Worm (Caenorhabditis elegans): Measurements from ENCODE around the gene gcy-13.
A peak's percentile ranks its signal among the peaks of the same experiment; 100 is the strongest.

gcy-13 gene

DNA sequence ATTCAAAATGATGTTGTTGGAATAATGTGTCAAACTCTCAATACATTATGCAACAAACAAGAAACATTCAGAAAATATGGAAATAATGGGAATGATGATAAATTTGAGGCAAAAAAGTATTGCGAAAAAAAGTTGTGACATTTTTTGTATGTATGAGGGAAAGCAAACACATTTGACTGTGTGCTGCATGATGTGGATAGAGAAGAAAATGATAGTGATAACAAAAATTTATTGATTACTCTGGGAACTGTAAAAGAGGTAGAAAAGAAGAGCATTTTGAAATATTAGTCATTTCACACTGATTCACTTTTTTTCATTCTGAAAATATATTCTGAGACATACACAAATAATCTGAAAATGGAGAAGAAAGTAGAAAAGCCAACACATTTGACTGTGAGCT lies 21.5 kb downstream of the gcy-13 start:
- peak in 1 of 2 experiments; percentile 6 for TF ChIP-seq lin-35 (GFP tag; optimal IDR thresholded peaks at IDR 0.05)
- TF ChIP-seq tlp-1 (tag; optimal IDR thresholded peaks at IDR 0.05) = no peak
- TF ChIP-seq elt-2 (tag; optimal IDR thresholded peaks at IDR 0.05) = peak; percentile 26
- TF ChIP-seq fkh-10 (GFP tag; optimal IDR thresholded peaks at IDR 0.05) = no peak

DNA sequence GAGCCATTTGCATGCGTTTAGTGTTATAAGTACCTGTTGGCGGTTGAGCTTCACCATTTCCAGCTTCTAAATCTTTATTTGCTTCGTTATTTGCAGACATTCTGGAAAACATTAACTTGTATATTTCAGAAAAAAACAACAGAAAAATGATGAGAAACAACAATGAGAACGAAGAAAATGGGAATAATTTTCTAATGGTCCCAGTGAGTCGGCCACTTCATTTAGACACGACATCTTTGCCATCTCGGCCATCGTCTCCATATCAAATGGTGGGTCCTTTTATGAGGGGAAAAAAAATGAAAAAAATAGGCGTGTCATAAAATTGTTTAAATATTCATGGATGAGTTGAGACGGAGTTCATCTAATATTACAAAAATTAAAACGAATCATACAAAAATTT lies 23.5 kb downstream of the gcy-13 start, which contains the start of gene snb-2:
TSS of gene snb-2 (minus strand) at position 101 of the 400 bp plus-strand sequence.
- TF ChIP-seq F16B12.6 (tag; optimal IDR thresholded peaks at IDR 0.05) (no peak), mab-9 (GFP tag; IDR thresholded peaks at IDR 0.05) (no peak), aha-1 (tag; optimal IDR thresholded peaks at IDR 0.05) (no peak), ztf-4 (tag; optimal IDR thresholded peaks at IDR 0.05) (no peak), nhr-85 (tag) (no peak), grh-1 (GFP tag; IDR thresholded peaks at IDR 0.05) (no peak), mdl-1 (tag; optimal IDR thresholded peaks at IDR 0.05) (no peak), blmp-1 (tag; optimal IDR thresholded peaks at IDR 0.05) (no peak), elt-3 (tag; optimal IDR thresholded peaks at IDR 0.05) (no peak), nhr-77 (tag; optimal IDR thresholded peaks at IDR 0.05) (no peak), lin-39 (tag; optimal IDR thresholded peaks at IDR 0.05) (no peak), fkh-10 (GFP tag; optimal IDR thresholded peaks at IDR 0.05) (no peak), hlh-17 (GFP tag; optimal IDR thresholded peaks at IDR 0.05; ENCODE audit: borderline replicate concordance) (no peak), alr-1 (tag; optimal IDR thresholded peaks at IDR 0.05; ENCODE audit: borderline replicate concordance) (no peak), Y116A8C.19 (tag; optimal IDR thresholded peaks at IDR 0.05; ENCODE audit: borderline replicate concordance) (no peak)

DNA sequence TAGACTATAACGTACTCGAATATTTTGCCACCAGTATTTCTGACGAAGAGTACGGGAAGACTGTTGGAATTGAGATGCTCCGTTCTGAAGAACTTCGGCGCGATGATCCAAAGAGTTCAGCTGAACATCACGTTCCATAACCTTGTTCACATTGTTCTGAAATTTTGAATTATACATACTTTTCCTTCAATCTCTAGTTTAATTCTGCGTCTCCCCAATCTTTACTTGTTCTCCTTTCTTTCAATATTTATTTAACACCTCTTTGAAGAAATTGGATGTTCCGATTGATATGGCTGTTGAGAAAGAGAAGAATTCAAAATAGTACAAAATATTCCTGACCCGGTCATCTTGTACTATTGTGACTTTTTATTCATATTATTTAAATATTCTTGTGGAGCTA lies 24.5 kb downstream of the gcy-13 start, which contains the start of gene F23H12.3:
TSS of gene F23H12.3 (plus strand) at position 301 of the 400 bp plus-strand sequence.
- TF ChIP-seq dsc-1 (tag; optimal IDR thresholded peaks at IDR 0.05) (no peak), nhr-12 (tag; optimal IDR thresholded peaks at IDR 0.05) (no peak), nhr-19 (GFP tag; conservative IDR thresholded peaks at IDR 0.05) (no peak), sup-37 (GFP tag; optimal IDR thresholded peaks at IDR 0.05) (no peak), fos-1 (tag; optimal IDR thresholded peaks at IDR 0.05) (no peak), alr-1 (tag; optimal IDR thresholded peaks at IDR 0.05; ENCODE audit: borderline replicate concordance) (no peak), ceh-8 (GFP tag; optimal IDR thresholded peaks at IDR 0.05) (no peak), nhr-90 (tag; optimal IDR thresholded peaks at IDR 0.05; ENCODE audit: poor library complexity) (no peak), snu-23 (GFP tag; optimal IDR thresholded peaks at IDR 0.05) (no peak), grh-1 (GFP tag; IDR thresholded peaks at IDR 0.05) (no peak), fkh-10 (GFP tag; optimal IDR thresholded peaks at IDR 0.05) (no peak), efl-3 (GFP tag; optimal IDR thresholded peaks at IDR 0.05) (no peak), egl-13 (tag; optimal IDR thresholded peaks at IDR 0.05) (no peak), nhr-237 (tag; optimal IDR thresholded peaks at IDR 0.05) (no peak), pag-3 (tag; optimal IDR thresholded peaks at IDR 0.05; ENCODE audit: borderline replicate concordance, insufficient read depth) (no peak), lin-39 (tag; optimal IDR thresholded peaks at IDR 0.05) (no peak), ceh-88 (GFP tag; IDR thresholded peaks at IDR 0.05) (no peak), hlh-17 (GFP tag; optimal IDR thresholded peaks at IDR 0.05; ENCODE audit: borderline replicate concordance) (no peak), sox-4 (tag; optimal IDR thresholded peaks at IDR 0.05) (no peak), nhr-47 (tag; optimal IDR thresholded peaks at IDR 0.05) (no peak)

DNA sequence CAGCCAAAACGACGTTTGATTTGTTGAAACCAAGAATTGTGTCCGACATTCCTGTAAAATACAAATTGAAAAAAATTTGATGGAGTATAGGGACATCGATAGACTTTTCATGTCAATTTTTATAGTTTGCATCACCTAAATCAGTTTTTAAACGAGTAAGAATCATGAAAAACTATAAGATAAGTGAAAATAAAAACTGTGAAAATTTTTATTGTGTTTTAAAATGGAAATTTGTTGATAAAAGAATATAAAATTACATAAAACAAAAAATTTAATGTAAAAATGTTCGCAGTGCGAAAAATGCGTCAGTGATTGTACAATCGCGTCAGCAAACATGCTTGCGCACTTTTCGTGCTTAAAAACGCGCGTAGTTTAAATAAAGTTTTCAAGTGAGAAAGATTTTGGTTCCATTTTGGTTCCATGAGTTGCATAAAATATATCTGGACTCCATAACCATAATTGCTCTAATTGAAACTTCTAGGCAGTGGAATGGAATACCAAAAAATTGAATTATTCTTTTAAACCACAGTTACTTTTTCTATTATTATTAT lies 25.8 kb downstream of the gcy-13 start, which contains the start of gene tomm-20:
TSS of gene tomm-20 (minus strand) at position 51 of the 551 bp plus-strand sequence.
- peak; percentile 89 for TF ChIP-seq mab-9 (GFP tag; IDR thresholded peaks at IDR 0.05)
- TF ChIP-seq pag-3 (tag; optimal IDR thresholded peaks at IDR 0.05; ENCODE audit: borderline replicate concordance, insufficient read depth) = peak; percentile 52
- TF ChIP-seq sptf-1 (tag; optimal IDR thresholded peaks at IDR 0.05) = no peak
- TF ChIP-seq mep-1 (tag; optimal IDR thresholded peaks at IDR 0.05) = peak; percentile 99
- peak; percentile 96 for TF ChIP-seq nhr-19 (GFP tag; conservative IDR thresholded peaks at IDR 0.05)
- TF ChIP-seq lin-14 (GFP tag; optimal IDR thresholded peaks at IDR 0.05) = peak; percentile 95
- peak; percentile 69 for TF ChIP-seq aha-1 (tag; optimal IDR thresholded peaks at IDR 0.05)
- peak; percentile 92 for TF ChIP-seq lin-13 (GFP tag; optimal IDR thresholded peaks at IDR 0.05)
- TF ChIP-seq F16B12.6 (tag; optimal IDR thresholded peaks at IDR 0.05) = peak; percentile 52
- TF ChIP-seq ceh-90 (tag; optimal IDR thresholded peaks at IDR 0.05) = peak; percentile 40
- no peak for TF ChIP-seq ces-1 (GFP tag; optimal IDR thresholded peaks at IDR 0.05)
- no peak for TF ChIP-seq alr-1 (tag; optimal IDR thresholded peaks at IDR 0.05; ENCODE audit: borderline replicate concordance)
- TF ChIP-seq snpc-4 (tag; optimal IDR thresholded peaks at IDR 0.05) = peak; percentile 90
- TF ChIP-seq nhr-76 (tag; optimal IDR thresholded peaks at IDR 0.05) = no peak
- peak; percentile 87 for TF ChIP-seq ztf-4 (tag; optimal IDR thresholded peaks at IDR 0.05)
- peak; percentile 96 for TF ChIP-seq snu-23 (GFP tag; optimal IDR thresholded peaks at IDR 0.05)
- no peak for TF ChIP-seq ets-5 (GFP tag; IDR thresholded peaks at IDR 0.05)
- peak; percentile 98 to 99 (median 99) for TF ChIP-seq dpl-1 (GFP tag; optimal IDR thresholded peaks at IDR 0.05)
- TF ChIP-seq efl-3 (GFP tag; optimal IDR thresholded peaks at IDR 0.05) = peak; percentile 44
- peak; percentile 83 for TF ChIP-seq ama-1 (optimal IDR thresholded peaks at IDR 0.05)
- peak; percentile 58 for TF ChIP-seq vab-15 (tag; optimal IDR thresholded peaks at IDR 0.05)

All from whole organism, L1 larva.